Worm (Caenorhabditis elegans): ENCODE data around the gene npp-25.

Gene npp-25

ce11 chrIII:12959286-12959685 is 33.5 kb upstream of the npp-25 start:
- TF ChIP-seq dve-1 (tag; optimal IDR thresholded peaks at IDR 0.05; ENCODE audit: insufficient read depth): peak; percentile 69
- no peak for TF ChIP-seq hlh-30 (tag; optimal IDR thresholded peaks at IDR 0.05; ENCODE audit: insufficient read depth)
- no peak for TF ChIP-seq spr-1 (tag; optimal IDR thresholded peaks at IDR 0.05)
- TF ChIP-seq nhr-102 (tag; optimal IDR thresholded peaks at IDR 0.05): no peak
- TF ChIP-seq pqm-1 (tag; optimal IDR thresholded peaks at IDR 0.05): peak; percentile 86
- 0 out of 2 replicates have a peak, but pooled peaks have one; percentile 46 for TF ChIP-seq php-3 (GFP tag; IDR thresholded peaks at IDR 0.05)
- TF ChIP-seq tra-1 (GFP tag; IDR thresholded peaks at IDR 0.05): 0 out of 2 replicates have a peak, but pooled peaks have one; percentile 51
- no peak for TF ChIP-seq gei-8 (GFP tag; optimal IDR thresholded peaks at IDR 0.05)
- no peak for TF ChIP-seq vab-7 (GFP tag; IDR thresholded peaks at IDR 0.05)
- no peak for TF ChIP-seq F44E2.7 (GFP tag; IDR thresholded peaks at IDR 0.05)
- TF ChIP-seq Y75B8A.6 (GFP tag; IDR thresholded peaks at IDR 0.05): no peak
- TF ChIP-seq nhr-77 (tag; optimal IDR thresholded peaks at IDR 0.05): peak; percentile 26
- no peak for TF ChIP-seq madf-5 (GFP tag; IDR thresholded peaks at IDR 0.05)
- no peak for TF ChIP-seq hif-1 (tag; optimal IDR thresholded peaks at IDR 0.05)
- no peak for TF ChIP-seq daf-16 (GFP tag; optimal IDR thresholded peaks at IDR 0.05)
- peak; percentile 8 for TF ChIP-seq daf-16 (tag; optimal IDR thresholded peaks at IDR 0.05)
- TF ChIP-seq ceh-32 (tag; optimal IDR thresholded peaks at IDR 0.05; ENCODE audit: poor library complexity): no peak
- TF ChIP-seq F26F4.8 (GFP tag; conservative IDR thresholded peaks at IDR 0.05): no peak
- TF ChIP-seq arid-1 (GFP tag; conservative IDR thresholded peaks at IDR 0.05): no peak
- TF ChIP-seq fos-1 (tag; optimal IDR thresholded peaks at IDR 0.05): no peak
- no peak for TF ChIP-seq zip-11 (GFP tag; IDR thresholded peaks at IDR 0.05)
- TF ChIP-seq duxl-1 (tag; optimal IDR thresholded peaks at IDR 0.05; ENCODE audit: poor library complexity): no peak
- no peak for TF ChIP-seq ctbp-1 (GFP tag; IDR thresholded peaks at IDR 0.05)
- 0 out of 2 replicates have a peak, but pooled peaks have one; percentile 10 for TF ChIP-seq lin-1 (GFP tag; IDR thresholded peaks at IDR 0.05)
- TF ChIP-seq zfp-2 (tag; optimal IDR thresholded peaks at IDR 0.05): no peak
- no peak for TF ChIP-seq egl-43 (GFP tag; IDR thresholded peaks at IDR 0.05)
- peak; percentile 88 for TF ChIP-seq nhr-28 (tag; optimal IDR thresholded peaks at IDR 0.05)
- TF ChIP-seq unc-62 (GFP tag; optimal IDR thresholded peaks at IDR 0.05 in 1 of 2): peak in 1 of 2 experiments; percentile 92
- no peak for TF ChIP-seq unc-62 (tag; optimal IDR thresholded peaks at IDR 0.05)
- no peak for TF ChIP-seq zfp-3 (GFP tag; conservative IDR thresholded peaks at IDR 0.05)
- TF ChIP-seq ztf-11 (tag; optimal IDR thresholded peaks at IDR 0.05): no peak
- no peak for TF ChIP-seq hlh-11 (tag; optimal IDR thresholded peaks at IDR 0.05)
- peak; percentile 81 for TF ChIP-seq dmd-6 (GFP tag; IDR thresholded peaks at IDR 0.05)
- peak; percentile 16 for TF ChIP-seq nhr-48 (tag; optimal IDR thresholded peaks at IDR 0.05)
- TF ChIP-seq mdl-1 (tag; optimal IDR thresholded peaks at IDR 0.05): no peak
- no peak for TF ChIP-seq ces-1 (GFP tag; optimal IDR thresholded peaks at IDR 0.05)
- no peak for TF ChIP-seq snpc-1.2 (GFP tag; IDR thresholded peaks at IDR 0.05)
- no peak for TF ChIP-seq zag-1 (tag; optimal IDR thresholded peaks at IDR 0.05)
- TF ChIP-seq daf-12 (tag; optimal IDR thresholded peaks at IDR 0.05): no peak

- TF ChIP-seq ceh-28 (tag; optimal IDR thresholded peaks at IDR 0.05) (peak; percentile 88), madf-9 (GFP tag; conservative IDR thresholded peaks at IDR 0.05) (no peak)
Observed at ce11 chrIII:12952615-12953014, 26.8 kb upstream of the npp-25 start.
